Worm (Caenorhabditis elegans) whole organism, mixed stage, embryonic: ENCODE data around the gene K06A1.2.

Experiments used
- ces-1 ChIP-seq: fragments of 150-350 bp; optimal IDR thresholded peaks from 2 replicates; lab custom pipeline; 2014; ENCODE audit warnings: missing biosample characterization, missing genetic modification reagents, missing genetic modification characterization
- snpc-4 ChIP-seq: fragments of 150-350 bp; optimal IDR thresholded peaks from 2 replicates; lab custom pipeline; 2014; ENCODE audit warnings: missing biosample characterization, missing genetic modification characterization

DNA sequence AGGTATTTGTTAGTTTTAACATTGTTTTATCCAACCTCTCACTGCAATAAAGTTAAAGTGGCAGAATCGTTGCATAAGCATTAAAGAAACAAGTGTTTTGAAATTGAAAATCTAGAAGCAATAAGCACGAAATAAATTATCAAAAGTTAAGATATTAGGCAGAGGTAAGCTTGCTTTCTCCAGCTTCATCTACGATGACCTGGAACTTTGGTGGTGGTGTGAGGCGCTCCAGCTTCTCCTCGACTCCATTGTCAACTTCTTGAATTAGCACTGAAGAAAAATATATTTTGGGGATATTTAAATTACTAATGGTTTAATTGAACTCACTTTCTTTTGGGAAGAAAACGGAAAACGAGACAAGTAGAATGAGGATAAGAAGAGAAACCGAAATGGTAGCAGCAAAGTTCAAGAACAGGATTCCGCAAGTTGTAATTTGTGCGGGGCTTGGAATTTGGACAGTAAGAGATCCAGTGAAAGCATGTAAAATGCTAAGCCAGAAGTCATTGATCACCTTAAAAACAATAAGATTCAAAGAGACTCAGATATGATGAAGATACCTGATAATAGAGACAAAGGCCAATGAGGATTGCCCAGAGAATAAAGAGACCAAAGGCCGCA, 50.0 kb downstream of the K06A1.2 start:
- no peak for TF ChIP-seq snpc-4 (tag; lab: Kevin White, UChicago)
- TF ChIP-seq ces-1 (GFP tag; lab: Kevin White, UChicago), result no peak
